Fruit fly (Drosophila melanogaster) whole organism, embryonic: ENCODE data around the gene CG32806.

Experiments used
- ATbp ChIP-seq: fragments of 200-800 bp; sonication (Bioruptor generic); optimal IDR thresholded peaks from 2 replicates; lab custom pipeline; 2017; ENCODE audit warnings: missing biosample characterization, mild to moderate bottlenecking, missing genetic modification characterization, missing genetic modification reagents
- B-H1 ChIP-seq: fragments of 200-800 bp; sonication (Bioruptor generic); IDR thresholded peaks from 3 replicates; pipeline ENCODE4 v1.3.6; 2022; ENCODE audit warnings: missing biosample characterization, missing genetic modification characterization
- C15 ChIP-seq: fragments of 200-800 bp; sonication (Bioruptor generic); IDR thresholded peaks from 3 replicates; pipeline ENCODE4 v1.3.6; 2022; ENCODE audit warnings: missing biosample characterization, missing genetic modification characterization
- CG10267 ChIP-seq: fragments of 200-800 bp; sonication (Bioruptor generic); optimal IDR thresholded peaks from 2 replicates; lab custom pipeline; 2018; ENCODE audit warnings: missing biosample characterization, mild to moderate bottlenecking, missing genetic modification characterization, moderate library complexity
- CG10462 ChIP-seq: fragments of 200-800 bp; sonication (Bioruptor generic); optimal IDR thresholded peaks from 2 replicates; lab custom pipeline; 2016; ENCODE audit warnings: missing biosample characterization, missing genetic modification characterization
- CG11456 ChIP-seq: fragments of 200-800 bp; sonication (Bioruptor generic); IDR thresholded peaks from 3 replicates; pipeline ENCODE4 v1.3.6; 2022; ENCODE audit warnings: missing biosample characterization, missing genetic modification characterization
- CG11696 ChIP-seq: fragments of 200-800 bp; sonication (Bioruptor generic); IDR thresholded peaks from 2 replicates; pipeline ENCODE4 v1.3.6; 2022; ENCODE audit warnings: missing biosample characterization, missing genetic modification characterization
- CG14014 ChIP-seq: fragments of 200-800 bp; sonication (Bioruptor generic); IDR thresholded peaks from 2 replicates; pipeline ENCODE4 v1.3.6; 2022; ENCODE audit warnings: missing biosample characterization, missing genetic modification characterization
- CG14965 ChIP-seq: fragments of 200-800 bp; sonication (Bioruptor generic); optimal IDR thresholded peaks from 2 replicates; lab custom pipeline; 2016; ENCODE audit warnings: missing biosample characterization, missing genetic modification characterization, borderline replicate concordance
- CG16813 ChIP-seq: fragments of 200-800 bp; sonication (Bioruptor generic); IDR thresholded peaks from 3 replicates; pipeline ENCODE4 v1.3.6; 2022; ENCODE audit warnings: missing biosample characterization, missing genetic modification characterization; ENCODE audit not compliant: partially characterized antibody
- CG17568 ChIP-seq: fragments of 200-800 bp; sonication (Bioruptor generic); optimal IDR thresholded peaks from 2 replicates; lab custom pipeline; 2018; ENCODE audit warnings: missing biosample characterization, mild to moderate bottlenecking, missing genetic modification characterization, moderate library complexity
- CG1792 ChIP-seq: fragments of 200-800 bp; sonication (Bioruptor generic); optimal IDR thresholded peaks from 2 replicates; lab custom pipeline; 2016; ENCODE audit warnings: missing biosample characterization, missing genetic modification characterization
- CG1832 ChIP-seq: fragments of 200-800 bp; sonication (Bioruptor generic); optimal IDR thresholded peaks from 2 replicates; lab custom pipeline; 2017; ENCODE audit warnings: missing biosample characterization, mild to moderate bottlenecking, missing genetic modification characterization, inconsistent platforms
- CG18764 ChIP-seq: fragments of 200-800 bp; sonication (Bioruptor generic); optimal IDR thresholded peaks from 3 replicates; lab custom pipeline; 2016; ENCODE audit warnings: missing biosample characterization, missing genetic modification characterization
- CG2129 ChIP-seq: fragments of 200-800 bp; sonication (Bioruptor generic); IDR thresholded peaks from 2 replicates; pipeline ENCODE4 v1.3.6; 2022; ENCODE audit warnings: missing biosample characterization, missing genetic modification characterization; ENCODE audit not compliant: partially characterized antibody
- CG31441 ChIP-seq: fragments of 200-800 bp; sonication (Bioruptor generic); IDR thresholded peaks from 2 replicates; pipeline ENCODE4 v1.3.6; 2022; ENCODE audit warnings: missing biosample characterization, missing genetic modification characterization
- CG3281 ChIP-seq: fragments of 200-800 bp; sonication (Bioruptor generic); optimal IDR thresholded peaks from 3 replicates; lab custom pipeline; 2017; ENCODE audit warnings: missing biosample characterization, mild to moderate bottlenecking, missing genetic modification characterization
- CG4617 ChIP-seq: fragments of 200-800 bp; sonication (Bioruptor generic); optimal IDR thresholded peaks from 3 replicates; lab custom pipeline; 2016; ENCODE audit warnings: missing biosample characterization, missing genetic modification characterization, borderline replicate concordance
- CG5180 ChIP-seq: fragments of 200-800 bp; sonication (Bioruptor generic); optimal IDR thresholded peaks from 3 replicates; lab custom pipeline; 2017; ENCODE audit warnings: missing biosample characterization, missing genetic modification characterization, mild to moderate bottlenecking, moderate library complexity, missing genetic modification reagents
- CG6683 ChIP-seq: fragments of 200-800 bp; sonication (Bioruptor generic); optimal IDR thresholded peaks from 2 replicates; lab custom pipeline; 2017; ENCODE audit warnings: missing biosample characterization, mild to moderate bottlenecking, missing genetic modification characterization, missing genetic modification reagents
- CG7786 ChIP-seq: fragments of 200-800 bp; sonication (Bioruptor generic); optimal IDR thresholded peaks from 2 replicates; lab custom pipeline; 2016; ENCODE audit warnings: missing biosample characterization, missing genetic modification characterization
- CG7928 ChIP-seq: fragments of 200-800 bp; sonication (Bioruptor generic); optimal IDR thresholded peaks from 2 replicates; lab custom pipeline; 2017; ENCODE audit warnings: missing biosample characterization, mild to moderate bottlenecking, missing genetic modification characterization
- CG8765 ChIP-seq: fragments of 200-800 bp; sonication (Bioruptor generic); IDR thresholded peaks from 2 replicates; pipeline ENCODE4 v1.3.6; 2022; ENCODE audit warnings: missing biosample characterization, missing genetic modification characterization
- Jarid2 ChIP-seq: fragments of 200-800 bp; sonication (Bioruptor generic); optimal IDR thresholded peaks from 3 replicates; lab custom pipeline; 2017; ENCODE audit warnings: mild to moderate bottlenecking, missing biosample characterization, missing genetic modification reagents, missing genetic modification characterization
- Nf-YC ChIP-seq: fragments of 200-800 bp; optimal IDR thresholded peaks from 3 replicates; lab custom pipeline; 2019; ENCODE audit warnings: missing biosample characterization, mild to moderate bottlenecking, missing genetic modification characterization, moderate library complexity
- NfI ChIP-seq: fragments of 200-800 bp; sonication (Bioruptor generic); optimal IDR thresholded peaks from 3 replicates; lab custom pipeline; 2018; ENCODE audit warnings: missing biosample characterization, mild to moderate bottlenecking, missing genetic modification characterization, moderate library complexity
- Oaz ChIP-seq: fragments of 200-800 bp; sonication (Bioruptor generic); IDR thresholded peaks from 2 replicates; pipeline ENCODE4 v1.3.6; 2022; ENCODE audit warnings: missing biosample characterization, missing genetic modification characterization
- Opbp ChIP-seq: fragments of 200-800 bp; sonication (Bioruptor generic); IDR thresholded peaks from 3 replicates; pipeline ENCODE4 v1.3.6; 2022; ENCODE audit warnings: missing biosample characterization, missing genetic modification characterization; ENCODE audit not compliant: partially characterized antibody
- al ChIP-seq: fragments of 200-800 bp; sonication (Bioruptor generic); IDR thresholded peaks from 2 replicates; pipeline ENCODE4 v1.3.6; 2022; ENCODE audit warnings: missing biosample characterization, missing genetic modification characterization
- amos ChIP-seq: fragments of 200-800 bp; sonication (Bioruptor generic); IDR thresholded peaks from 2 replicates; pipeline ENCODE4 v1.3.6; 2022; ENCODE audit warnings: missing biosample characterization, missing genetic modification characterization; ENCODE audit not compliant: partially characterized antibody
- ap ChIP-seq: fragments of 200-800 bp; sonication (Bioruptor generic); IDR thresholded peaks from 2 replicates; pipeline ENCODE4 v1.3.6; 2022; ENCODE audit warnings: missing biosample characterization, missing genetic modification characterization
- bowl ChIP-seq: fragments of 200-800 bp; sonication (Bioruptor generic); IDR thresholded peaks from 2 replicates; pipeline ENCODE4 v1.3.6; 2022; ENCODE audit warnings: missing biosample characterization, missing genetic modification characterization
- corto ChIP-seq: fragments of 200-800 bp; sonication (Bioruptor generic); optimal IDR thresholded peaks from 2 replicates; lab custom pipeline; 2016; ENCODE audit warnings: missing biosample characterization, mild to moderate bottlenecking, missing genetic modification characterization, moderate library complexity
- crol ChIP-seq: fragments of 200-800 bp; sonication (Bioruptor generic); IDR thresholded peaks from 2 replicates; pipeline ENCODE4 v1.3.6; 2022; ENCODE audit warnings: missing biosample characterization, missing genetic modification characterization
- fd96Cb ChIP-seq: fragments of 200-800 bp; sonication (Bioruptor generic); optimal IDR thresholded peaks from 2 replicates; lab custom pipeline; 2018; ENCODE audit warnings: missing biosample characterization, mild to moderate bottlenecking, missing genetic modification characterization, moderate library complexity
- ftz-f1 ChIP-seq: fragments of 200-800 bp; sonication (Bioruptor generic); optimal IDR thresholded peaks from 2 replicates; lab custom pipeline; 2016; ENCODE audit warnings: missing biosample characterization, missing genetic modification characterization
- gcm ChIP-seq: fragments of 200-800 bp; sonication (Bioruptor generic); optimal IDR thresholded peaks from 2 replicates; lab custom pipeline; 2019; ENCODE audit warnings: missing biosample characterization, mild to moderate bottlenecking, missing genetic modification characterization, moderate library complexity
- gt ChIP-seq: fragments of 200-800 bp; sonication (Bioruptor generic); IDR thresholded peaks from 2 replicates; pipeline ENCODE4 v1.3.6; 2022; ENCODE audit warnings: missing biosample characterization, missing genetic modification characterization
- hb ChIP-seq: fragments of 200-800 bp; sonication (Bioruptor generic); IDR thresholded peaks from 3 replicates; pipeline ENCODE4 v1.3.6; 2022; ENCODE audit warnings: missing biosample characterization, missing genetic modification characterization; ENCODE audit not compliant: partially characterized antibody
- hbn ChIP-seq: fragments of 200-800 bp; sonication (Bioruptor generic); IDR thresholded peaks from 2 replicates; pipeline ENCODE4 v1.3.6; 2022; ENCODE audit warnings: missing biosample characterization, missing genetic modification characterization; ENCODE audit not compliant: partially characterized antibody
- her ChIP-seq: fragments of 200-800 bp; sonication (Bioruptor generic); optimal IDR thresholded peaks from 2 replicates; lab custom pipeline; 2016; ENCODE audit warnings: missing biosample characterization, missing genetic modification characterization
- lab ChIP-seq: fragments of 200-800 bp; sonication (Bioruptor generic); optimal IDR thresholded peaks from 3 replicates; lab custom pipeline; 2017; ENCODE audit warnings: missing biosample characterization, missing genetic modification characterization, mild to moderate bottlenecking, moderate library complexity, missing genetic modification reagents
- odd ChIP-seq: fragments of 200-800 bp; sonication (Bioruptor generic); optimal IDR thresholded peaks from 2 replicates; lab custom pipeline; 2017; ENCODE audit warnings: missing biosample characterization, mild to moderate bottlenecking, missing genetic modification characterization
- phol ChIP-seq: fragments of 200-800 bp; sonication (Bioruptor generic); optimal IDR thresholded peaks from 3 replicates; lab custom pipeline; 2018; ENCODE audit warnings: missing biosample characterization, mild to moderate bottlenecking, missing genetic modification characterization, moderate library complexity
- ranshi ChIP-seq: fragments of 200-800 bp; sonication (Bioruptor generic); IDR thresholded peaks from 2 replicates; pipeline ENCODE4 v1.3.6; 2022; ENCODE audit warnings: missing biosample characterization, missing genetic modification characterization
- schlank ChIP-seq: fragments of 200-800 bp; sonication (Bioruptor generic); optimal IDR thresholded peaks from 2 replicates; lab custom pipeline; 2018; ENCODE audit warnings: missing biosample characterization, mild to moderate bottlenecking, missing genetic modification characterization
- tap ChIP-seq: fragments of 200-800 bp; optimal IDR thresholded peaks from 3 replicates; lab custom pipeline; 2019; ENCODE audit warnings: missing biosample characterization, mild to moderate bottlenecking, missing genetic modification characterization, moderate library complexity
- unc-4 ChIP-seq: fragments of 200-800 bp; sonication (Bioruptor generic); IDR thresholded peaks from 2 replicates; pipeline ENCODE4 v1.3.6; 2022; ENCODE audit warnings: missing biosample characterization, missing genetic modification characterization; ENCODE audit not compliant: partially characterized antibody
- zf30C ChIP-seq: fragments of 200-800 bp; sonication (Bioruptor generic); optimal IDR thresholded peaks from 3 replicates; lab custom pipeline; 2018; ENCODE audit warnings: missing biosample characterization, mild to moderate bottlenecking, missing genetic modification characterization

Gene CG32806

dm6 chrX:1773532-1774346 lies 15.6 kb upstream of the CG32806 start, which contains the start of the genes prage and Adar (continued):
- TF ChIP-seq ATbp (GFP tag; lab: Kevin White, UChicago) (no peak), CG14965 (GFP tag; lab: Kevin White, UChicago) (no peak), CG18764 (GFP tag; lab: Kevin White, UChicago) (no peak), CG16813 (GFP tag; lab: Robert Waterston, UW) (peak; percentile 75), CG5180 (GFP tag; lab: Kevin White, UChicago) (no peak), B-H1 (GFP tag; lab: Robert Waterston, UW) (no peak), CG1832 (GFP tag; lab: Kevin White, UChicago) (no peak), CG14014 (GFP tag; lab: Robert Waterston, UW) (no peak), gt (GFP tag; lab: Robert Waterston, UW) (no peak), zf30C (GFP tag; lab: Kevin White, UChicago) (no peak), corto (no peak), CG17568 (GFP tag; lab: Kevin White, UChicago) (no peak), ap (GFP tag; lab: Robert Waterston, UW) (no peak), Nf-YC (tag; lab: Kevin White, UChicago) (no peak), CG3281 (GFP tag; lab: Kevin White, UChicago) (no peak), bowl (no peak), her (no peak), CG4617 (GFP tag; lab: Kevin White, UChicago) (peak; percentile 47), CG1792 (GFP tag; lab: Kevin White, UChicago) (no peak), gcm (GFP tag; lab: Kevin White, UChicago) (no peak), hb (GFP tag; lab: Robert Waterston, UW) (peak; percentile 53; the same call in 1 of the 3 replicates), al (GFP tag; lab: Robert Waterston, UW) (no peak), amos (GFP tag; lab: Robert Waterston, UW) (peak; percentile 84), CG7928 (GFP tag; lab: Kevin White, UChicago) (no peak), lab (GFP tag; lab: Kevin White, UChicago) (no peak), Oaz (no peak), CG10267 (no peak), CG11696 (GFP tag; lab: Robert Waterston, UW) (no peak), unc-4 (GFP tag; lab: Robert Waterston, UW) (peak; percentile 75), CG8765 (GFP tag; lab: Robert Waterston, UW) (no peak), hbn (GFP tag; lab: Robert Waterston, UW) (peak; percentile 73), CG11456 (GFP tag; lab: Robert Waterston, UW) (no peak), ranshi (GFP tag; lab: Robert Waterston, UW) (no peak), fd96Cb (no peak), Jarid2 (GFP tag; lab: Kevin White, UChicago) (no peak), schlank (tag; lab: Kevin White, UChicago) (no peak), CG6683 (GFP tag; lab: Kevin White, UChicago) (no peak), C15 (GFP tag; lab: Robert Waterston, UW) (no peak), ftz-f1 (GFP tag; lab: Kevin White, UChicago) (no peak), CG31441 (GFP tag; lab: Robert Waterston, UW) (no peak), CG2129 (GFP tag; lab: Robert Waterston, UW) (peak; percentile 50), NfI (GFP tag; lab: Kevin White, UChicago) (no peak), CG10462 (no peak), crol (GFP tag; lab: Robert Waterston, UW) (no peak), odd (no peak), CG7786 (GFP tag; lab: Kevin White, UChicago) (no peak), tap (tag; lab: Kevin White, UChicago) (no peak), phol (tag; lab: Kevin White, UChicago) (no peak), Opbp (GFP tag; lab: Robert Waterston, UW) (peak; percentile 80)
